Worm (Caenorhabditis elegans) whole organism, L4/young adult: Measurements from ENCODE around the gene max-1.

ENCODE experiments used
- W03F9.2 ChIP-seq: fragments of 150-350 bp; optimal IDR thresholded peaks from 2 replicates; lab custom pipeline; 2014; ENCODE audit warnings: missing biosample characterization, missing genetic modification characterization
- dao-5 ChIP-seq: sonication (generic microtip); optimal IDR thresholded peaks from 2 replicates; lab custom pipeline; 2016; ENCODE audit warnings: missing genotype, missing genetic modification characterization, moderate library complexity, missing compliant biosample characterization
- him-1 ChIP-seq: sonication (generic microtip); optimal IDR thresholded peaks from 2 replicates; lab custom pipeline; 2016; ENCODE audit warnings: missing genotype, missing genetic modification reagents, missing genetic modification characterization, missing compliant biosample characterization

max-1 gene

DNA sequence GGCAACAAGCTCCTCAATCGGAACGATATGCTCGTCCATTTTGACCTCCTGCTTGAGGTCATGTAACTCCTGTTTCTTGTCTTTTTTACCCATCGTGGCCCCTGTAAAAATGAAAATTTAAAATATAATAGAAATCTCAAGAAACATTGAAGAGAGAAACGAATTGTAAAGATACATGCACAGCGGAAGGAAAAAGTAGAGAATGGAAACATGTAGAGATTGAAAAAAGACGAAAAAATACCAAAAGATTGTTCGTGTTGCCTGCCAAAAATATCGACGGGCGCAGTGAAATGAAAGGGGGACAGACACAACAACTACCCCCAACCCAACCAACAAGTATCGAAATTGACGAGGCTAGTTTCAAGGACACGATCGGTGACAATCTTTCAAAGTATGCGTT is 9.9 kb upstream of the max-1 start, which contains the start of gene eat-6:
eat-6 (minus strand) TSS at position 101 of the 400 bp plus-strand sequence.
- TF ChIP-seq W03F9.2 (tag; lab: Kevin White, UChicago) (no peak), him-1 (tag; lab: Kevin White, UChicago) (no peak), dao-5 (tag; lab: Kevin White, UChicago) (no peak)

- TF ChIP-seq dao-5 (tag; lab: Kevin White, UChicago) (no peak), W03F9.2 (tag; lab: Kevin White, UChicago) (no peak), him-1 (tag; lab: Kevin White, UChicago) (no peak)
Measured at ce11 chrV:13121266-13121665, 1.2 kb upstream of the max-1 start.

DNA sequence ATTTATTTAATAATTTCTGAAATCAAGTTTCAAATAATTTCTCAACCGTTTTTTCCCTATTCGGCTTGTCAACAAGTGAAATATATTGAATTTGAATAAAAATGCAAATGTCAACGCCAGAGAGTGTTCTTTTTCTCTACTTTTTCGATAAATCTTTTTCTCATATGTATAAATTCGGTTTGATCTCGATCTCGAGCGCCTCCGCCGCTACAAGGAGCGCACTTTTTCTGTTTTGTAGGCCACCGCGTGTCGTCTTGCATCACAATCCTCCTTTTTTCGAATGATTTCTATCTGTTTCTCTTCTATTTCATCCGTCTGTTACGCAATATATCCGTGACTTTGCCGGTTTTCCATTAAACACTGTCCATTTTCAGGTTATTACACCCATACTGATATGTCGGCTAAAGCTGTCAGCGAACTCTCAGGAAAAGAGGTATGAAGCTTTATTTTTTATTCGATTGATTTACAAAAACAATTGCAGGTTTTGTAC is 3.9 kb downstream of the max-1 start, which contains the start of gene acly-2:
acly-2 (plus strand) TSS at position 375 of the 490 bp plus-strand sequence.
- no peak for TF ChIP-seq W03F9.2 (tag; lab: Kevin White, UChicago)
- TF ChIP-seq dao-5 (tag; lab: Kevin White, UChicago): no peak
- TF ChIP-seq him-1 (tag; lab: Kevin White, UChicago): no peak

ce11 chrV:13114552-13115237 is 5.3 kb downstream of the max-1 start:
- TF ChIP-seq dao-5 (tag; lab: Kevin White, UChicago) (no peak), W03F9.2 (tag; lab: Kevin White, UChicago) (no peak), him-1 (tag; lab: Kevin White, UChicago) (no peak)

- TF ChIP-seq him-1 (tag; lab: Kevin White, UChicago): no peak
- no peak for TF ChIP-seq dao-5 (tag; lab: Kevin White, UChicago)
- TF ChIP-seq W03F9.2 (tag; lab: Kevin White, UChicago): no peak
Measured at ce11 chrV:13112937-13113497, 7.0 kb downstream of the max-1 start.

DNA sequence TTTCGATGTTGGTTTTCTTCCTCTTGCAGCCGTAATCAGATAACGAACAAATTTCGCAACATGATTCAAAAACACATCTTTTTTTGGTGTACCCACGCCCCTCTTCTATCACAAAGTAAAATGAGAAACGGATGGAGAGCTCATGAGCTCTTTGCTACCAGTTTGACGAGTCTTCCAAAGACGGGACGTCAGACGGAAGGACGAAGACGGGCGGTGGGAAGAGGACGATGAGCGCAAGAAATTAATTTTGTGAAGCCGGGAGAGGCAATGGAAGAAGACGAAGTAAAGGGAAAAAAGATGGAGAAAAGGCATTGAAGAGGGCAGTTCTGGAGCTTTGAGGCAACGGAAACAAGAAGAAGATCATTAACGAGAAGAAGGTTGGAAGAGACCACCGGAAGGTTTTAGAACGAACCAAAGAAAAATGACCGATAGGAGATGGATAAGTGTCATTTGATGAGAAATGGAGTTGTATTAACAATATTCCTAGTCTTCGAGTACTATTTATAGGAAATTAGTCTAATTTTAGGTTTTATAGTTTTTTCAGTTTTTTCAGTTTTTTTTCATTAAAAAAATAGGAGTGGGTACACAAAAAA is 8.3 kb downstream of the max-1 start:
- TF ChIP-seq dao-5 (tag; lab: Kevin White, UChicago): no peak
- TF ChIP-seq him-1 (tag; lab: Kevin White, UChicago): no peak
- no peak for TF ChIP-seq W03F9.2 (tag; lab: Kevin White, UChicago)

DNA sequence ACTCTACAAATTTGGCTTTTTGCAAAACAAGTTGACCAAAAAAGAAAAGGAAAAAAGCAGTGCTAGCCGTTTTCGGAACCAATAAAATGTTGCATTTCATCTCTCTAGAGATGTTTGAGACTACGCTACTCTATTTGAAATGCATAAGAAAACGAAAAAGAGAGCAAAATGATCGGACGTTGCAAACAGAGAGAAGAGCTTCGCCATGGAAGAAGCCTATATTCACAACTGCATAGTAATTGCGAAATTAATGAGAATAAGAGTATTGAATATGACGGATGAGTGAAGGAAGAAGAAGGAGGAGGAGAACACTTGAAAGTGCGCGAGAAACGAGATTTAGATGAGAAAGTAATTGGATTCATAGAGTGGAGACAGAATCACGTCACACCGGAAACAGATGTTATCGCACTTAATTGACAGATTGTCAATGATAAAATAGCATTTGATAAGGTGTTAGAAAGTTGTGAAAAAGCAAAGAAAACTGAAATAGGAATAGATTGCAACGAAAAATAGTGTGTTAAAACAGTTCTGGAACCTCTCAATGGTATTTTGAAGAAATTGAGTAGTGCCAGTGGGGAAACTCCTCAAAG is 14.1 kb downstream of the max-1 start:
- TF ChIP-seq dao-5 (tag; lab: Kevin White, UChicago): no peak
- TF ChIP-seq W03F9.2 (tag; lab: Kevin White, UChicago): no peak
- no peak for TF ChIP-seq him-1 (tag; lab: Kevin White, UChicago)

DNA sequence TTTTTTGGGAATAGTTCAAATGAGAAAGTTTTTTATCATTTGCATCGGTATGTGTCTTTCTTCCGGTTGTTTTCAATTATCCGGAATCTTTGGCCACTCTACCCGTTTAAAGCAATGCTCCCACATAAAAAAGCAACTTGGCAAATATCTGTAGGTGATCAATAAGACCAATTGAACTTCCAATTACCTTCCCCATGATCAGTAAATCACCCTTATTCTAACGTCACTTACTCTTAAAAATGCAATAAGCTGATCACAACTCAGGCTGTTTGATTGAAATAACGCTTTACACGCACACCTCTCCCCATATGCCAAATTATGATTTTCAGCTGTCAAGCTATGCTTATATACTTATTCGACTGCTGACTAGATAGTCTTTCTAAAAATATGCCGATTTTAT is 24.4 kb downstream of the max-1 start, which contains the start of gene C34B4.5:
C34B4.5 (plus strand) TSS at position 301 of the 400 bp plus-strand sequence.
- no peak for TF ChIP-seq him-1 (tag; lab: Kevin White, UChicago)
- no peak for TF ChIP-seq W03F9.2 (tag; lab: Kevin White, UChicago)
- TF ChIP-seq dao-5 (tag; lab: Kevin White, UChicago): no peak

ce11 chrV:13092349-13092748 is 27.7 kb downstream of the max-1 start, which contains the start of gene lurp-4:
Gene lurp-4, plus strand, starts transcription at chrV:13092649.
- TF ChIP-seq him-1 (tag; lab: Kevin White, UChicago): no peak
- TF ChIP-seq dao-5 (tag; lab: Kevin White, UChicago): no peak
- no peak for TF ChIP-seq W03F9.2 (tag; lab: Kevin White, UChicago)

DNA sequence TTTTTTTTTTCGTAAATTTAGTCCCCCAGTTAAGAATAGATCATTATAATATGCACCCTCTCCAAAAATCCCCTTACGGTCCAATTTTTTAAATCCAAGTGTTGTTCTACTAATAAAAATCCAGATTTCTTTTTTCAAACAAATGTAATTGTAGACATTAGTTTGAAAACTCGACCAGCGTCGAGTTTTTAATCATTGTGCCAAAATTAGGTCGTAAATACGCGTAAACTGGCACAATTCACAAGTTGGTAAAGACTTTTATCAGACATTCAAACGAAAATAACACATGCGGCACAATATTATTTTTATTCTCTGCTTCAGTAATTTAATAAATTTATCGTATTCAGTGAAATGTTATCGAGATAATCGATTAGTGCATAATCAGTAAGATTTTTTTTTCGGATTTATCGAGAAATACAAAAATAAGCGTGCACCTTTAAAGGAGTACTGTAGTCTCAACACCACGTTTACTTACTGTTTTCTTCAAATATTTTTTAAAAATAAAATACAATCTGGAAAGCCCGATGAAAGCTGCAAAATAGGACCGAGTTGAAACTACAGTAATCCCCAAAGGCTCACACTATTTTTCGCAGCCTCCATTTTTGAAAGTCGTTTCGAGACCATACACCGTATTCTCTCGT is 29.8 kb downstream of the max-1 start, which contains the start of gene C34B4.4:
C34B4.4 (plus strand) TSS at position 276 of the 641 bp plus-strand sequence.
- TF ChIP-seq W03F9.2 (tag; lab: Kevin White, UChicago) (no peak), him-1 (tag; lab: Kevin White, UChicago) (no peak), dao-5 (tag; lab: Kevin White, UChicago) (no peak)

DNA sequence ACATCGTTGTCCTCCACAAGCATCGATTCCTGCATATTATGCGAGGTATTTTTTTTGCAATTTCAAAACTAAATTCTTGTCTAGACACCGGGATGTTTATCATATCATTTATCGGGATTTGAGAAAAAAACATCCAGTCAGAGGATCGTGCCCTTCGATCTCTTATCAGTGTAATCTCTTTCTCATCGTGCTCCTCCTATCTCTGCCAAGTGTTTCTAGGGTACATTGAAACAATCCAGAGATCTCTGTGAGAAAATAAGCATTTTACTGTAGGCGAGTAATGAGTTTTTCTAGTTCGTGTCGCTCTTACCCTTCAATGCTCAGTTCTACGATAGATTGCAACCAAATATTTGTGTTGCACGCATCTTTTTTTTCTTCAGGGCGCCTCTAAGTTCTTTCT is 31.5 kb downstream of the max-1 start:
- TF ChIP-seq W03F9.2 (tag; lab: Kevin White, UChicago): no peak
- no peak for TF ChIP-seq dao-5 (tag; lab: Kevin White, UChicago)
- no peak for TF ChIP-seq him-1 (tag; lab: Kevin White, UChicago)

- TF ChIP-seq W03F9.2 (tag; lab: Kevin White, UChicago): peak; percentile 32
- TF ChIP-seq dao-5 (tag; lab: Kevin White, UChicago): peak; percentile 3
- peak; percentile 67 for TF ChIP-seq him-1 (tag; lab: Kevin White, UChicago)
Measured at ce11 chrV:13085917-13086552, 34.0 kb downstream of the max-1 start.
